Fruit fly (Drosophila melanogaster): ENCODE measurements around the gene Rel.

Rel gene

DNA sequence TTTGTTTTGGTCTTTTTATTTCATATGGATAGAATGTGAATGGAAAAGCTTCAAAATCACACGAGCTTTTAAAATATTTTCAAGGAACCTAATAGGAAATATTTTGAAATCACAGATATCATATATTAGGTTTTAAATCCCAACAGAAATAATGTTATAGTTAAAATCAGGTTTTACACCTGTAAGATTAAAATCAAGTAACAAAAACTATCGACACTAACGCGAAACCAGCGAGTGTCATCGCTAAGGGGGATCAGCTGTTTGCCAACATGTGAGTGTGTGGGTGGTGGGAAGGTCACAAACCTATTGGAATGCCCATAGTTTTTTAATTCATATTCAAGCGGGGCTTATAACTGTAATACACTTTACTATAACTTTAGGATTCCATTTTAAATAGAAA, 9.1 kb downstream of the Rel start, which contains the start of gene hyx (continued):
- TF ChIP-seq hbn (GFP tag; IDR thresholded peaks at IDR 0.05; ENCODE audit: partially characterized antibody) (peak; percentile 84), Chrac-16 (GFP tag; optimal IDR thresholded peaks at IDR 0.05) (peak; percentile 39), ems (GFP tag; optimal IDR thresholded peaks at IDR 0.05) (peak; percentile 20), Taf1 (GFP tag; IDR thresholded peaks at IDR 0.05) (0 out of 2 replicates have a peak, but pooled peaks have one; percentile 41), CG10321 (GFP tag; IDR thresholded peaks at IDR 0.05) (no peak), CG9817 (tag; optimal IDR thresholded peaks at IDR 0.05) (peak; percentile 9), Adf1 (GFP tag; IDR thresholded peaks at IDR 0.05) (no peak), gt (GFP tag; IDR thresholded peaks at IDR 0.05) (no peak), Hr51 (GFP tag; optimal IDR thresholded peaks at IDR 0.05) (no peak), CG6813 (GFP tag; optimal IDR thresholded peaks at IDR 0.05) (no peak), peb (GFP tag; IDR thresholded peaks at IDR 0.05) (no peak), tup (GFP tag; optimal IDR thresholded peaks at IDR 0.05) (no peak), bbx (GFP tag; IDR thresholded peaks at IDR 0.05; ENCODE audit: partially characterized antibody) (peak; percentile 86), Dad (GFP tag; optimal IDR thresholded peaks at IDR 0.05) (no peak), Rfx (GFP tag; IDR thresholded peaks at IDR 0.05) (peak; percentile 73), CG33557 (GFP tag; optimal IDR thresholded peaks at IDR 0.05) (peak; percentile 38), Poxn (GFP tag; IDR thresholded peaks at IDR 0.05) (no peak), insv (GFP tag; optimal IDR thresholded peaks at IDR 0.05) (peak in 1 of 2 experiments; percentile 22), crol (GFP tag; IDR thresholded peaks at IDR 0.05) (no peak), dmrt11E (tag; optimal IDR thresholded peaks at IDR 0.05) (peak; percentile 27), CG10979 (tag; optimal IDR thresholded peaks at IDR 0.05) (peak; percentile 26), Atf3 (GFP tag; optimal IDR thresholded peaks at IDR 0.05) (no peak), D19A (tag; optimal IDR thresholded peaks at IDR 0.05) (peak; percentile 4), CG4282 (GFP tag; optimal IDR thresholded peaks at IDR 0.05) (no peak), vnd (GFP tag; IDR thresholded peaks at IDR 0.05; ENCODE audit: partially characterized antibody) (peak; percentile 66), NfI (GFP tag; optimal IDR thresholded peaks at IDR 0.05) (peak; percentile 40), exex (tag; optimal IDR thresholded peaks at IDR 0.05) (no peak), eve (GFP tag; optimal IDR thresholded peaks at IDR 0.05) (no peak), CG10274 (GFP tag; optimal IDR thresholded peaks at IDR 0.05) (no peak), CG6854 (GFP tag; optimal IDR thresholded peaks at IDR 0.05) (no peak), fd64A (GFP tag; optimal IDR thresholded peaks at IDR 0.05) (no peak), pfk (GFP tag; optimal IDR thresholded peaks at IDR 0.05) (no peak), CG14667 (GFP tag; IDR thresholded peaks at IDR 0.05) (no peak), mirr (GFP tag; optimal IDR thresholded peaks at IDR 0.05) (peak; percentile 16), Oaz (GFP tag; IDR thresholded peaks at IDR 0.05) (no peak), CG2678 (tag; optimal IDR thresholded peaks at IDR 0.05) (no peak), ATbp (GFP tag; optimal IDR thresholded peaks at IDR 0.05) (no peak), Optix (GFP tag; IDR thresholded peaks at IDR 0.05) (no peak), Sry-δ (GFP tag; optimal IDR thresholded peaks at IDR 0.05) (peak; percentile 90), Nf-YA (GFP tag; IDR thresholded peaks at IDR 0.05) (no peak), tna (GFP tag; IDR thresholded peaks at IDR 0.05; ENCODE audit: partially characterized antibody) (peak; percentile 56; the same call in 1 of the 2 replicates), CG8281 (tag; optimal IDR thresholded peaks at IDR 0.05) (no peak), p53 (GFP tag; optimal IDR thresholded peaks at IDR 0.05) (peak; percentile 23), Abd-B (GFP tag; optimal IDR thresholded peaks at IDR 0.05) (no peak), Aef1 (GFP tag; IDR thresholded peaks at IDR 0.05) (no peak), CG15601 (tag; optimal IDR thresholded peaks at IDR 0.05) (peak; percentile 24), ac (GFP tag; optimal IDR thresholded peaks at IDR 0.05) (no peak), Hmx (GFP tag; optimal IDR thresholded peaks at IDR 0.05) (no peak), tap (tag; optimal IDR thresholded peaks at IDR 0.05) (peak; percentile 30), CrebB (tag; optimal IDR thresholded peaks at IDR 0.05) (no peak), Dbx (GFP tag; IDR thresholded peaks at IDR 0.05) (peak; percentile 75)
